Worm (Caenorhabditis elegans): Measurements from ENCODE around the gene uso-1.

DNA sequence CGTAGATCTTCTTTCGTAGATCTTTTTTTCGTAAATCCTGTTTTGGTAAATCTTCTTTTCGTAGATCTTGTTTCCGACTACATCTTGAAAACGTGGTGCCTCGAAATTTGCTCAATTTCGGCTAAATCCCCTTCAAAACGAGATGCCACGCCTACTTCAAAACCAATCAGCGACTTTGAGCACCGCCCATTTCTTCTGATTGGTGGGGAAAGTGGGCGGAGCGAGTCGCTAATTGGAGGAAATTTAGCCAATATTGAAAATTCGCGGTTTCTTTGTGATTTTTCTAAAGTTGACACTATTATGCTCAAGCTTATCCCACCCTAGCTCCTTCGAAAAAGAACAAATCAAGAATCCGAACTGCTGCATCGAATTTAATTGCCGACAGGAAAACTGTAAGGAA lies 33.0 kb upstream of the uso-1 start:
- TF ChIP-seq him-1 (tag; optimal IDR thresholded peaks at IDR 0.05): no peak
- TF ChIP-seq dao-5 (tag; optimal IDR thresholded peaks at IDR 0.05): no peak
- TF ChIP-seq W03F9.2 (tag; optimal IDR thresholded peaks at IDR 0.05): no peak
